Worm (Caenorhabditis elegans) whole organism, midembryonic: ENCODE measurements around the gene F08D12.4.

ENCODE experiments used
- T22C8.4 ChIP-seq: fragments of 200-800 bp; sonication (Bioruptor generic); IDR thresholded peaks from 2 replicates; pipeline ENCODE4 v1.3.6; 2022; ENCODE audit warnings: missing genetic modification characterization, missing compliant biosample characterization
- cog-1 ChIP-seq: sonication (generic microtip); optimal IDR thresholded peaks from 2 replicates; lab custom pipeline; 2016; ENCODE audit warnings: missing genetic modification characterization, missing compliant biosample characterization
- flt-1 ChIP-seq: fragments of 200-800 bp; sonication (Bioruptor generic); IDR thresholded peaks from 2 replicates; pipeline ENCODE4 v1.3.6; 2022; ENCODE audit warnings: missing genetic modification characterization, missing compliant biosample characterization
- klf-2 ChIP-seq: fragments of 200-800 bp; sonication (Bioruptor generic); conservative IDR thresholded peaks from 2 replicates; pipeline ENCODE4 v1.3.6; 2022; ENCODE audit warnings: missing genetic modification reagents, missing genetic modification characterization, missing compliant biosample characterization
- med-1 ChIP-seq: sonication (generic microtip); optimal IDR thresholded peaks from 2 replicates; lab custom pipeline; 2017; ENCODE audit warnings: missing genetic modification characterization, mild to moderate bottlenecking, missing compliant biosample characterization, antibody characterized with exemption, missing genetic modification reagents; ENCODE audit not compliant: insufficient read depth
- ref-1 ChIP-seq: fragments of 200-800 bp; sonication (Bioruptor generic); conservative IDR thresholded peaks from 2 replicates; pipeline ENCODE4 v1.3.6; 2022; ENCODE audit warnings: missing genetic modification reagents, missing genetic modification characterization, missing compliant biosample characterization
- tab-1 ChIP-seq: fragments of 200-800 bp; sonication (Bioruptor generic); IDR thresholded peaks from 2 replicates; pipeline ENCODE4 v1.3.6; 2022; ENCODE audit warnings: missing genetic modification characterization, missing compliant biosample characterization
- ztf-23 ChIP-seq: fragments of 200-800 bp; sonication (Bioruptor generic); IDR thresholded peaks from 2 replicates; pipeline ENCODE4 v1.3.6; 2022; ENCODE audit warnings: missing genetic modification reagents, missing genetic modification characterization, missing compliant biosample characterization
- ztf-29 ChIP-seq: fragments of 200-800 bp; sonication (Bioruptor generic); IDR thresholded peaks from 2 replicates; pipeline ENCODE4 v1.3.6; 2022; ENCODE audit warnings: missing genetic modification reagents, missing genetic modification characterization, missing compliant biosample characterization

The F08D12.4 gene

DNA sequence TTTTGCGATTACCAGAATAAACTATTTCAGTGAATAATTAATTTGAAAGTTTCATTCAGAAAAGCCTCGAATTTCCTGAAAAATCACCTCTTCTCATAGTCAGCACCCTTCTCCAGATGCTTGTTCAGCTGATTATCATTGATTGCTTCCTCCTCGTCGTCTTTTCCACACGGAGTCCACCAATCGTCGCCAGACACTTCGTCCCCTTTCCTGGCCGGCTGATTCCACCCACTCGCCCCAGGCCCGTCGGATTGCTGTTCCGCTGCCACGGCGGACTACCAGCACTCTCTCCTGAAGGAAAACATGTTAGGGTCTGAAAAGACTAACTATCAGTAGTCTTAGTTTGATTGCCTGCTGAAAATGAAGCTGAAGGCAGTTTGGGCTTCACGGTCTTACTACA is 2.9 kb downstream of the F08D12.4 start:
- TF ChIP-seq flt-1 (GFP tag; lab: Robert Waterston, UW) = no peak
- TF ChIP-seq tab-1 (GFP tag; lab: Robert Waterston, UW) = no peak
- TF ChIP-seq med-1 (GFP tag; lab: Kevin White, UChicago) = no peak
- no peak for TF ChIP-seq klf-2 (GFP tag; lab: Robert Waterston, UW)
- no peak for TF ChIP-seq ztf-23 (GFP tag; lab: Robert Waterston, UW)
- TF ChIP-seq cog-1 (tag; lab: Kevin White, UChicago) = no peak
- TF ChIP-seq ref-1 (GFP tag; lab: Robert Waterston, UW) = no peak
- TF ChIP-seq T22C8.4 (GFP tag; lab: Robert Waterston, UW) = no peak
- no peak for TF ChIP-seq ztf-29 (GFP tag; lab: Robert Waterston, UW)

DNA sequence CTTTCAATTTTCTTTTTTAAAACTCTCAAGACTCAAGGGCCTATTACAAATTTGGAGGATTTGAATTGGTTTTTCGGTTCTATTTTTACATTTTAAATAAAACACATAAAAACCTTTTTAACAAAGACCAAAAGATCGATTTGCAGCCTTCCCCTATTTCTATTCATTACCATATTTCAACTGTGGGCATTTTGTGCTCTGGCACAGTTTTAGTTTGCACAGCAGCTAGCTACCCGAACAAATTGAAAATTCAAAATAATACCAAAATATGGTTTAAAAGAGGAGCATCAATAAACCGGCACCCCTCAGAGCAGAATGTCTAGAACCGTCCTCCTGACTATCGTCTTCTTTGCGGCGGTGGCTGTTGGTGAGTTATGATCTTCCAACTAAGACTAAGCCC is 3.4 kb downstream of the F08D12.4 start, which contains the start of gene F08D12.2:
Gene F08D12.2, plus strand, starts transcription at position 301 of the 400 bp plus-strand sequence.
- no peak for TF ChIP-seq ztf-23 (GFP tag; lab: Robert Waterston, UW)
- TF ChIP-seq ztf-29 (GFP tag; lab: Robert Waterston, UW) = no peak
- no peak for TF ChIP-seq tab-1 (GFP tag; lab: Robert Waterston, UW)
- no peak for TF ChIP-seq klf-2 (GFP tag; lab: Robert Waterston, UW)
- TF ChIP-seq T22C8.4 (GFP tag; lab: Robert Waterston, UW) = no peak
- TF ChIP-seq med-1 (GFP tag; lab: Kevin White, UChicago) = no peak
- no peak for TF ChIP-seq ref-1 (GFP tag; lab: Robert Waterston, UW)
- TF ChIP-seq flt-1 (GFP tag; lab: Robert Waterston, UW) = no peak
- TF ChIP-seq cog-1 (tag; lab: Kevin White, UChicago) = no peak

DNA sequence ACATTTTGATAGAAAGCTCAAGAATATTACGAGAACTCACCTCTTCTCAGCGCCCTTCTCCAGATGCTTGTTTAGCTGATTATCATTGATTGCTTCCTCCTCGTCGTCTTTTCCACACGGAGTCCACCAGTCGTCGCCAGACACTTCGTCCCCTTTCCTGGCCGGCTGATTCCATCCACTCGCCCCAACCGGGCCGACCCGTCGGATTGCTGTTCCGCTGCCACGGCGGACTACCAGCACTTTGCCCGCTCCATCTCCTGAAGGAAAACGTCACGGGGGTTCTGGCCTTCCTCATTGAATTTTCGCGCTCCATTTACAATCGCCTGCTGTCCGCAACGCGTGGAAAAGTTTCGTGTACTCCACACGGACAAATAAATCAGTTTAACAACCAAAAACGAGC is 5.4 kb downstream of the F08D12.4 start:
- TF ChIP-seq tab-1 (GFP tag; lab: Robert Waterston, UW) (no peak), med-1 (GFP tag; lab: Kevin White, UChicago) (no peak), cog-1 (tag; lab: Kevin White, UChicago) (no peak), ref-1 (GFP tag; lab: Robert Waterston, UW) (no peak), T22C8.4 (GFP tag; lab: Robert Waterston, UW) (no peak), klf-2 (GFP tag; lab: Robert Waterston, UW) (no peak), ztf-29 (GFP tag; lab: Robert Waterston, UW) (no peak), flt-1 (GFP tag; lab: Robert Waterston, UW) (no peak), ztf-23 (GFP tag; lab: Robert Waterston, UW) (no peak)

DNA sequence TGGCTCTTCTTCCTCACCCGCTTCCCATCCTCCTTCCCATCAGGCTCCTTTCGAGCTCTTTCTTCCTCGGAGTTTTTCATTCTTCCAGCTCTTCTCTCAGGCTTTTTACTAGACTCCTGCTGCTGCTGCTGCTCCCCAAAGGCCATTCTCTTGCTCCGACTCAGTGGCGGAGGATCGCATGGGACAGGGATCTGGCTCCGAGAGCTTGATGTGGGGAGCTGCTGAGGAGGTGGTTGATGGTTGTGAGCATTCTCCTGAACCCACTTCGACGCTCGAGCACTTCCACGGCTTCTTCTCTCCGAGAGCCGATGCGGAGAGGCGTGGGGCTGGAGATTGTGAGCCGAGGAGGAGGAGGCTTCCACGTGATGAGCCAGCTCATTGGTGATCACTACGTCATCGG is 7.8 kb downstream of the F08D12.4 start:
- TF ChIP-seq med-1 (GFP tag; lab: Kevin White, UChicago) (no peak), ref-1 (GFP tag; lab: Robert Waterston, UW) (no peak), ztf-23 (GFP tag; lab: Robert Waterston, UW) (no peak), cog-1 (tag; lab: Kevin White, UChicago) (no peak), ztf-29 (GFP tag; lab: Robert Waterston, UW) (no peak), T22C8.4 (GFP tag; lab: Robert Waterston, UW) (no peak), flt-1 (GFP tag; lab: Robert Waterston, UW) (no peak), klf-2 (GFP tag; lab: Robert Waterston, UW) (no peak), tab-1 (GFP tag; lab: Robert Waterston, UW) (no peak)

DNA sequence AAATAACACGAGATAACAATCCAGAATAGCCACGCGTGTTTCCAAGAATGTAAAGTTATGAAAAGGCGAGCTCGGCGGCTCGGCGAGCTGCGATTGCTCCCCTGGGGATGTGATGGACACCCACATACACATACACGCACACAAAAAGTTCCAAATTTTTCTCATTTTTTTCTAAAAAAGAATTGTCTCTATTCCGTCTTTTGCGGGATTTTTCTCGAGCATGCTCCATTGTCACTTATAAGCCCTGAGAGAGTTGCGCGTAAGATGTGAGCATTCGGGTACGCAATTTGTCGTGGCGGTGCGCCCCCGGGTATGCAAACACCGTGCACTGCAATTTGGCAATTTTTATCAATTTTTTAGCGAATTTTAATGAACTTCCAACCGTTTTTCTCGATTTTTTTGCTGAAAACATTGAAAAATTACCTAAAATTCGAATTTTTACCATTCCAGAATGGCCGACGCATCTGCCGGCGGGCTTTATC is 9.1 kb downstream of the F08D12.4 start, which contains the start of the genes F08D12.12 and srpa-72:
Gene F08D12.12, minus strand, starts transcription at position 51 of the 482 bp plus-strand sequence.
Gene srpa-72, plus strand, starts transcription at position 451 of the 482 bp plus-strand sequence.
- no peak for TF ChIP-seq tab-1 (GFP tag; lab: Robert Waterston, UW)
- TF ChIP-seq cog-1 (tag; lab: Kevin White, UChicago) = no peak
- TF ChIP-seq med-1 (GFP tag; lab: Kevin White, UChicago) = no peak
- TF ChIP-seq flt-1 (GFP tag; lab: Robert Waterston, UW) = no peak
- TF ChIP-seq ref-1 (GFP tag; lab: Robert Waterston, UW) = no peak
- no peak for TF ChIP-seq klf-2 (GFP tag; lab: Robert Waterston, UW)
- TF ChIP-seq ztf-23 (GFP tag; lab: Robert Waterston, UW) = no peak
- TF ChIP-seq T22C8.4 (GFP tag; lab: Robert Waterston, UW) = no peak
- no peak; the same call in 1 of the 2 replicates for TF ChIP-seq ztf-29 (GFP tag; lab: Robert Waterston, UW)

DNA sequence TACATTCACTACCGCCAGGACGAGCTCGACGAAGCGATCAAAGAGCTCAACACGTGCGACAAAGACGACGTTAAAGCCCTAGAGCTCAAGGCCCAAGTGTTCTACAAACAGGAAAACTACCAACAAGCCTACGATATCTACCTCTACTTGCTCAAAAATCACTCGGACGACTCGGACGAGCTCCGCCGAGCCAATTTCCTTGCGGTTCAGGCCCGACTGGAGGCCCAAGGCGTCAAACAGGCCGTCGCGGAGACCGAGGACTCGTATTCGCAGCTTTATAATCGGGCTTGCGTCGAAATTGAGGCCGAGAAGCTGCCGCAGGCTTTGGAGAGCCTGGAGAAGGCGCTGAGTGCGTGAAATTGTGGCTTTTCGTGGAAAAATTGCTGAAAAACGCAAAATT is 9.9 kb downstream of the F08D12.4 start:
- no peak for TF ChIP-seq cog-1 (tag; lab: Kevin White, UChicago)

DNA sequence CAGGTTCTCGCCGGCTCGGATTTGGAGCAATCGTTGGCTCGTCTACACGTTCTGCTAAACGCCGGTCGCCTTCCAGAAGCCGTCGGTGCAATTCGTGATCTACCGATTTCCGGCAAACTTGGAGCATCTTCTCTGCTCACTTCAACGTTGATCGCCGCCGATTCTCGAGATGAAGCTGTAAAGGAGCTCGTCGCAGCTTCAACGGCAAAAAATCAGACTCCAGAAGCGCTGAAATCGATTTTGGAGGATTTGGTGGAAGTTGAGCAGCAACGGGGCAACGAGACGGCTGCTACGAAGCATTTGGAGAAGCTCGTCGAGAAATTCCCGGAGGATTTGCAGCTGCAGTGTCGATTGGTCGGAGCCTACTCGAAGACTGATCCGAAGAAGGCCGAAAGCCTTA is 13.7 kb downstream of the F08D12.4 start:
- TF ChIP-seq ref-1 (GFP tag; lab: Robert Waterston, UW) (no peak), T22C8.4 (GFP tag; lab: Robert Waterston, UW) (no peak), klf-2 (GFP tag; lab: Robert Waterston, UW) (no peak), ztf-29 (GFP tag; lab: Robert Waterston, UW) (no peak)

DNA sequence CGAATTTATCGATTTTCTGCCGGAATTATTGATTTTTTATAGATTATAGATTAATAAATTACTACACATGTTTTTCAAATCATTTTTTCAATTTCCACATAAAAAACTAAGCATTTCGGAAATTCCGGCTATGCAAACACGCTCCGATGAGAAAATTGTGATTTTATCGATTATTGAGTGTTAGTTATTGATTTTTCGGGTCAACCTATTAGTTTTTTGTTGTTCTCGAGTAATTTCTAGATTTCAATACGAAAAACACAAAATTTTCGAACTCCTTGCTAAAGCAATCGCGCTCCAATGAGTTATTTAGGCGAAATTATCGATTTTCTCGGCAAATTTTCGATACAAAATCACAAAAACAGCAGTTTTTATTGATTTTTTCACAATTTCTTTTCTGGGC is 17.5 kb downstream of the F08D12.4 start:
- TF ChIP-seq med-1 (GFP tag; lab: Kevin White, UChicago) = no peak
- no peak for TF ChIP-seq ztf-29 (GFP tag; lab: Robert Waterston, UW)
- no peak for TF ChIP-seq ztf-23 (GFP tag; lab: Robert Waterston, UW)
- TF ChIP-seq tab-1 (GFP tag; lab: Robert Waterston, UW) = no peak
- TF ChIP-seq cog-1 (tag; lab: Kevin White, UChicago) = no peak
- no peak for TF ChIP-seq T22C8.4 (GFP tag; lab: Robert Waterston, UW)
- TF ChIP-seq flt-1 (GFP tag; lab: Robert Waterston, UW) = no peak
- TF ChIP-seq klf-2 (GFP tag; lab: Robert Waterston, UW) = no peak
- no peak for TF ChIP-seq ref-1 (GFP tag; lab: Robert Waterston, UW)

DNA sequence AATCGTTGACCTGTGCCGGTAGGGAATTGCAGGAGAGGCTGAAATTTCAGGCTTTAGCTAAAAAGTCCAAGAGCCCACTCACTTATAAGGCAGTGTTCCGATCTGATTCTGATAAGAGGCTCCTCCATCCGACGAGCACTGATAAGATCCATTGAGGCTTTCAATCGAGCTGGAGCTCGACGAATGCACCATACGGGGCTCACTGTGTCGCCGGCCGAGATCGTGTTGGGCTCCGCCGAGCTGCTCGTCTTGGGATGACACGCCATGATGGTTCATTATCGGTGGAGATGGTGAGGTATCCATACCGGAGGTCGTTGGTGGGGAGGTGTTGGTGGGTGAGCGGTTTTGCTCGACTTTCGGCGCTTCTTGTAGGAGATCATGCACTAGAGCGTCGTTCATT is 18.5 kb downstream of the F08D12.4 start:
- TF ChIP-seq T22C8.4 (GFP tag; lab: Robert Waterston, UW) (no peak), flt-1 (GFP tag; lab: Robert Waterston, UW) (no peak), klf-2 (GFP tag; lab: Robert Waterston, UW) (no peak), cog-1 (tag; lab: Kevin White, UChicago) (no peak), ztf-23 (GFP tag; lab: Robert Waterston, UW) (no peak), med-1 (GFP tag; lab: Kevin White, UChicago) (no peak), ztf-29 (GFP tag; lab: Robert Waterston, UW) (no peak), tab-1 (GFP tag; lab: Robert Waterston, UW) (no peak), ref-1 (GFP tag; lab: Robert Waterston, UW) (no peak)
